Fruit fly (Drosophila melanogaster) whole organism, prepupa: ENCODE measurements around the gene Rpn11.

Experiments
- Blimp-1 ChIP-seq: fragments of 200-800 bp; sonication (Bioruptor generic); optimal IDR thresholded peaks from 3 replicates; lab custom pipeline; 2017; ENCODE audit warnings: missing biosample characterization, missing genetic modification characterization, mild to moderate bottlenecking, moderate library complexity, missing genetic modification reagents
- CG10669 ChIP-seq: fragments of 200-800 bp; sonication (Bioruptor generic); optimal IDR thresholded peaks from 3 replicates; lab custom pipeline; 2018; ENCODE audit warnings: missing biosample characterization, mild to moderate bottlenecking, missing genetic modification characterization, moderate library complexity
- CG16779 ChIP-seq: fragments of 200-800 bp; sonication (Bioruptor generic); optimal IDR thresholded peaks from 3 replicates; lab custom pipeline; 2017; ENCODE audit warnings: missing biosample characterization, mild to moderate bottlenecking, missing genetic modification characterization
- CG32006 ChIP-seq: fragments of 200-800 bp; sonication (Bioruptor generic); optimal IDR thresholded peaks from 3 replicates; lab custom pipeline; 2017; ENCODE audit warnings: missing biosample characterization, mild to moderate bottlenecking, missing genetic modification characterization
- CG6854 ChIP-seq: fragments of 200-800 bp; sonication (Bioruptor generic); optimal IDR thresholded peaks from 2 replicates; lab custom pipeline; 2017; ENCODE audit warnings: missing biosample characterization, mild to moderate bottlenecking, missing genetic modification characterization
- Eip93F ChIP-seq: fragments of 200-800 bp; sonication (Bioruptor generic); optimal IDR thresholded peaks from 2 replicates; lab custom pipeline; 2016; ENCODE audit warnings: missing biosample characterization, mild to moderate bottlenecking, missing genetic modification characterization
- Ets21C ChIP-seq: fragments of 200-800 bp; sonication (Bioruptor generic); optimal IDR thresholded peaks from 3 replicates; lab custom pipeline; 2016; ENCODE audit warnings: missing biosample characterization, missing genetic modification characterization
- Gug ChIP-seq: fragments of 200-800 bp; sonication (Bioruptor generic); IDR thresholded peaks from 2 replicates; pipeline ENCODE4 v1.3.6; 2022; ENCODE audit warnings: missing biosample characterization, missing genetic modification characterization
- Hr38 ChIP-seq: sonication (Bioruptor generic); optimal IDR thresholded peaks from 2 replicates; lab custom pipeline; 2016; ENCODE audit warnings: missing biosample characterization, missing genetic modification characterization
- Met ChIP-seq: fragments of 200-800 bp; sonication (Bioruptor generic); optimal IDR thresholded peaks from 3 replicates; lab custom pipeline; 2016; ENCODE audit warnings: missing biosample characterization, missing genetic modification characterization
- cyc ChIP-seq: fragments of 200-800 bp; sonication (Bioruptor generic); optimal IDR thresholded peaks from 3 replicates; lab custom pipeline; 2016; ENCODE audit warnings: missing biosample characterization, missing genetic modification characterization
- eg ChIP-seq: fragments of 200-800 bp; sonication (Bioruptor generic); IDR thresholded peaks from 3 replicates; pipeline ENCODE4 v1.3.6; 2022; ENCODE audit warnings: missing biosample characterization, missing genetic modification characterization
- fd85E ChIP-seq: fragments of 200-800 bp; sonication (Bioruptor generic); optimal IDR thresholded peaks from 3 replicates; lab custom pipeline; 2016; ENCODE audit warnings: missing biosample characterization, missing genetic modification characterization
- net ChIP-seq: fragments of 200-800 bp; sonication (Bioruptor generic); optimal IDR thresholded peaks from 3 replicates; lab custom pipeline; 2016; ENCODE audit warnings: missing biosample characterization, missing genetic modification characterization

dm6 chr2L:5084586-5085257, 25.1 kb upstream of the Rpn11 start:
- TF ChIP-seq Gug: no peak
- TF ChIP-seq Blimp-1: no peak
- TF ChIP-seq CG6854 (GFP tag; lab: Kevin White, UChicago): no peak
- TF ChIP-seq Hr38 (GFP tag; lab: Kevin White, UChicago): no peak
- TF ChIP-seq eg (GFP tag; lab: Robert Waterston, UW): no peak
- TF ChIP-seq cyc (GFP tag; lab: Kevin White, UChicago): no peak
- no peak for TF ChIP-seq net (GFP tag; lab: Kevin White, UChicago)
- no peak for TF ChIP-seq CG16779 (tag; lab: Kevin White, UChicago)
- TF ChIP-seq Ets21C: peak; percentile 19
- peak; percentile 20 for TF ChIP-seq CG32006
- TF ChIP-seq Eip93F (GFP tag; lab: Kevin White, UChicago): no peak
- no peak for TF ChIP-seq CG10669 (GFP tag; lab: Kevin White, UChicago)
- TF ChIP-seq Met (GFP tag; lab: Kevin White, UChicago): peak; percentile 47
- TF ChIP-seq fd85E: no peak
